Worm (Caenorhabditis elegans) whole organism, L4 larva: ENCODE measurements around the gene ddl-2.

ENCODE experiments used
- ama-1 ChIP-seq: fragments of 150-350 bp; optimal IDR thresholded peaks from 2 replicates; lab custom pipeline; 2014; ENCODE audit warnings: inconsistent platforms, mixed read lengths
- fos-1 ChIP-seq: fragments of 150-350 bp; optimal IDR thresholded peaks from 2 replicates; lab custom pipeline; 2014; ENCODE audit warnings: missing biosample characterization, missing genetic modification characterization
- lin-13 ChIP-seq: fragments of 150-350 bp; optimal IDR thresholded peaks from 2 replicates; lab custom pipeline; 2014; ENCODE audit warnings: missing biosample characterization, missing genetic modification reagents, missing genetic modification characterization
- lin-15B ChIP-seq: fragments of 150-350 bp; sonication (generic microtip); optimal IDR thresholded peaks from 3 replicates; lab custom pipeline; 2014; ENCODE audit warnings: missing biosample characterization, missing genetic modification characterization
- sdz-12 ChIP-seq: fragments of 200-800 bp; sonication (Bioruptor generic); optimal IDR thresholded peaks from 2 replicates; lab custom pipeline; 2018; ENCODE audit warnings: mild to moderate bottlenecking, missing genetic modification characterization, missing compliant biosample characterization
- spr-1 ChIP-seq: sonication (generic microtip); optimal IDR thresholded peaks from 2 replicates; lab custom pipeline; 2016; ENCODE audit warnings: mild to moderate bottlenecking, missing genetic modification characterization, missing compliant biosample characterization
- unc-39 ChIP-seq: sonication (generic microtip); optimal IDR thresholded peaks from 2 replicates; lab custom pipeline; 2017; ENCODE audit warnings: missing biosample characterization, missing genetic modification characterization
- unc-62 ChIP-seq, 3 experiments: fragments of 150-350 bp in 1 of 3; sonication (generic microtip); optimal IDR thresholded peaks in 2 of 3; peaks in 1 of 3; 1 replicate in 1 of 3; 2 replicates in 2 of 3; lab custom pipeline; 2014 to 2017; ENCODE audit warnings: missing biosample characterization in 3 of 3, missing genetic modification characterization in 3 of 3, missing genetic modification reagents in 3 of 3, missing genotype in 1 of 3

DNA sequence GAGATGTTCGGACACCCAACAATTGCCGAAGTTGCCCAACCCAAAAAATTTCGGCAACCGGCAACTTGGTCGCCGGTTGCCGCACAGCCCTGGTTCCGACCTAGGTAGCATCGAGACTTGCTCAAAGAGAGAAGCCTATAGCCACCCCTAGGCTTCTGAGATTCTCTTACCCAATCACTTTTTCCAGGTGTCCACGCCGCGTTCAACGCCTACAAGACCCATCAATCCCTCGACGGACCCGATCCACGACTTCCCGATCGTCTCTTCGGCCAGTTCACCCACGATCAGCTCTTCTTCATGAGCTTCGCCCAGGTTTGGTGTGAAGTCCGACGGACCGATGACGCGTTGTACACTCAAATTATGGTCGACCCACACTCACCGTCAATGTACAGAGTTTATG lies 31.6 kb downstream of the ddl-2 start:
- TF ChIP-seq sdz-12 (GFP tag; lab: Kevin White, UChicago) (no peak), fos-1 (tag; lab: Kevin White, UChicago) (no peak), lin-13 (GFP tag; lab: Kevin White, UChicago) (no peak), lin-15B (tag; lab: Kevin White, UChicago) (no peak), unc-39 (tag; lab: Kevin White, UChicago) (no peak), ama-1 (no peak), spr-1 (tag; lab: Kevin White, UChicago) (no peak), unc-62 (GFP tag; optimal IDR thresholded peaks at IDR 0.05 in 1 of 2; lab: Kevin White, UChicago) (no peak), unc-62 (tag; optimal IDR thresholded peaks at IDR 0.05; lab: Kevin White, UChicago) (no peak)
